Fruit fly (Drosophila melanogaster): ENCODE data around the gene CG7920.

CG7920 gene

dm6 chr3R:29997607-29998236 lies 17.4 kb downstream of the CG7920 start, which contains the start of the genes CG15525 and CG11504:
TSS of gene CG15525 (minus strand) at chr3R:29997676.
TSS of gene CG11504 (plus strand) at chr3R:29997900.
- no peak for TF ChIP-seq h (optimal IDR thresholded peaks at IDR 0.05)
- TF ChIP-seq insv (optimal IDR thresholded peaks at IDR 0.05): no peak
- TF ChIP-seq Myc (optimal IDR thresholded peaks at IDR 0.05): no peak
- TF ChIP-seq ttk (optimal IDR thresholded peaks at IDR 0.05): no peak

dm6 chr3R:29995035-29995434 lies 20.0 kb downstream of the CG7920 start, which contains the start of the genes CG7903 and Sas-6:
TSS of gene CG7903 (minus strand) at chr3R:29995231.
TSS of gene Sas-6 (plus strand) at chr3R:29995357.
- TF ChIP-seq ttk (optimal IDR thresholded peaks at IDR 0.05) (no peak), h (optimal IDR thresholded peaks at IDR 0.05) (no peak), insv (optimal IDR thresholded peaks at IDR 0.05) (no peak), psq (optimal IDR thresholded peaks at IDR 0.05) (no peak), Sin3A (optimal IDR thresholded peaks at IDR 0.05) (no peak), Myc (optimal IDR thresholded peaks at IDR 0.05) (no peak)

- no peak for TF ChIP-seq Myc (optimal IDR thresholded peaks at IDR 0.05)
- no peak for TF ChIP-seq psq (optimal IDR thresholded peaks at IDR 0.05)
- no peak for TF ChIP-seq ttk (optimal IDR thresholded peaks at IDR 0.05)
- no peak for TF ChIP-seq h (optimal IDR thresholded peaks at IDR 0.05)
- TF ChIP-seq insv (optimal IDR thresholded peaks at IDR 0.05): no peak
- no peak for TF ChIP-seq Sin3A (optimal IDR thresholded peaks at IDR 0.05)
These were observed 21.9 kb downstream of the CG7920 start, which contains the start of gene Acph-1 for dm6 chr3R:29993134-29993533. TSS of gene Acph-1 (minus strand) at chr3R:29993411.

dm6 chr3R:29990681-29991080 lies 24.4 kb downstream of the CG7920 start:
- TF ChIP-seq ttk (optimal IDR thresholded peaks at IDR 0.05) (no peak), psq (optimal IDR thresholded peaks at IDR 0.05) (no peak), Myc (optimal IDR thresholded peaks at IDR 0.05) (no peak), insv (optimal IDR thresholded peaks at IDR 0.05) (no peak), h (optimal IDR thresholded peaks at IDR 0.05) (no peak), Sin3A (optimal IDR thresholded peaks at IDR 0.05) (no peak)

- TF ChIP-seq Sin3A (optimal IDR thresholded peaks at IDR 0.05): no peak
These were observed 29.9 kb downstream of the CG7920 start for dm6 chr3R:29985219-29985618.

dm6 chr3R:29983886-29984285 lies 31.2 kb downstream of the CG7920 start:
- TF ChIP-seq h (optimal IDR thresholded peaks at IDR 0.05) (no peak), psq (optimal IDR thresholded peaks at IDR 0.05) (no peak), Sin3A (optimal IDR thresholded peaks at IDR 0.05) (no peak), ttk (optimal IDR thresholded peaks at IDR 0.05) (no peak), insv (optimal IDR thresholded peaks at IDR 0.05) (no peak), Myc (optimal IDR thresholded peaks at IDR 0.05) (no peak)

- no peak for TF ChIP-seq Sin3A (optimal IDR thresholded peaks at IDR 0.05)
- no peak for TF ChIP-seq h (optimal IDR thresholded peaks at IDR 0.05)
- TF ChIP-seq insv (optimal IDR thresholded peaks at IDR 0.05): no peak
- TF ChIP-seq ttk (optimal IDR thresholded peaks at IDR 0.05): no peak
- no peak for TF ChIP-seq Myc (optimal IDR thresholded peaks at IDR 0.05)
- no peak for TF ChIP-seq psq (optimal IDR thresholded peaks at IDR 0.05)
These were observed 32.0 kb downstream of the CG7920 start, which contains the start of gene CG7896 for dm6 chr3R:29983073-29983544. TSS of gene CG7896 (plus strand) at chr3R:29983426.

dm6 chr3R:29982027-29982426 lies 33.1 kb downstream of the CG7920 start:
- TF ChIP-seq insv (optimal IDR thresholded peaks at IDR 0.05) (no peak), Myc (optimal IDR thresholded peaks at IDR 0.05) (no peak), Sin3A (optimal IDR thresholded peaks at IDR 0.05) (no peak), psq (optimal IDR thresholded peaks at IDR 0.05) (no peak), h (optimal IDR thresholded peaks at IDR 0.05) (no peak), ttk (optimal IDR thresholded peaks at IDR 0.05) (no peak)

- no peak for TF ChIP-seq insv (optimal IDR thresholded peaks at IDR 0.05)
- no peak for TF ChIP-seq Sin3A (optimal IDR thresholded peaks at IDR 0.05)
- TF ChIP-seq ttk (optimal IDR thresholded peaks at IDR 0.05): no peak
These were observed 33.6 kb downstream of the CG7920 start for dm6 chr3R:29981479-29981878.

dm6 chr3R:29978595-29978994 lies 36.5 kb downstream of the CG7920 start:
- TF ChIP-seq Sin3A (optimal IDR thresholded peaks at IDR 0.05): no peak

dm6 chr3R:29969347-29969746 lies 45.7 kb downstream of the CG7920 start, which contains the start of gene TkR99D:
TSS of gene TkR99D (minus strand) at chr3R:29969447.
- no peak for TF ChIP-seq psq (optimal IDR thresholded peaks at IDR 0.05)
- TF ChIP-seq ttk (optimal IDR thresholded peaks at IDR 0.05): no peak

dm6 chr3R:29963102-29963501 lies 52.0 kb downstream of the CG7920 start:
- no peak for TF ChIP-seq Sin3A (optimal IDR thresholded peaks at IDR 0.05)
- no peak for TF ChIP-seq ttk (optimal IDR thresholded peaks at IDR 0.05)
- no peak for TF ChIP-seq psq (optimal IDR thresholded peaks at IDR 0.05)
- no peak for TF ChIP-seq Myc (optimal IDR thresholded peaks at IDR 0.05)
- TF ChIP-seq insv (optimal IDR thresholded peaks at IDR 0.05): no peak
- TF ChIP-seq h (optimal IDR thresholded peaks at IDR 0.05): no peak
